Fruit fly (Drosophila melanogaster) whole organism, embryonic: ENCODE measurements around the gene CG42809.

ENCODE experiments used
- Adf1 ChIP-seq: fragments of 200-800 bp; sonication (Bioruptor generic); IDR thresholded peaks from 2 replicates; pipeline ENCODE4 v1.3.6; 2022; ENCODE audit warnings: missing biosample characterization, missing genetic modification characterization
- Asciz ChIP-seq: fragments of 200-800 bp; sonication (Bioruptor generic); optimal IDR thresholded peaks from 2 replicates; lab custom pipeline; 2017; ENCODE audit warnings: missing biosample characterization, mild to moderate bottlenecking, missing genetic modification characterization, missing genetic modification reagents
- B-H2 ChIP-seq: fragments of 200-800 bp; sonication (Bioruptor generic); optimal IDR thresholded peaks from 2 replicates; lab custom pipeline; 2018; ENCODE audit warnings: missing biosample characterization, mild to moderate bottlenecking, missing genetic modification characterization
- Bdp1 ChIP-seq: fragments of 200-800 bp; sonication (Bioruptor generic); optimal IDR thresholded peaks from 3 replicates; lab custom pipeline; 2016; ENCODE audit warnings: missing biosample characterization, missing genetic modification characterization
- CG10321 ChIP-seq: fragments of 200-800 bp; sonication (Bioruptor generic); IDR thresholded peaks from 2 replicates; pipeline ENCODE4 v1.3.6; 2022; ENCODE audit warnings: missing biosample characterization, missing genetic modification characterization
- CG11093 ChIP-seq: fragments of 200-800 bp; sonication (Bioruptor generic); IDR thresholded peaks from 3 replicates; pipeline ENCODE4 v1.3.6; 2022; ENCODE audit warnings: missing biosample characterization, missing genetic modification characterization
- CG11723 ChIP-seq: fragments of 200-800 bp; sonication (Bioruptor generic); optimal IDR thresholded peaks from 2 replicates; lab custom pipeline; 2017; ENCODE audit warnings: missing biosample characterization, mild to moderate bottlenecking, missing genetic modification characterization
- CG12299 ChIP-seq: fragments of 200-800 bp; sonication (Bioruptor generic); optimal IDR thresholded peaks from 2 replicates; lab custom pipeline; 2018; ENCODE audit warnings: missing biosample characterization, mild to moderate bottlenecking, missing genetic modification characterization
- CG12659 ChIP-seq: fragments of 200-800 bp; sonication (Bioruptor generic); optimal IDR thresholded peaks from 3 replicates; lab custom pipeline; 2017; ENCODE audit warnings: mild to moderate bottlenecking, missing biosample characterization, missing genetic modification reagents, missing genetic modification characterization
- CG12942 ChIP-seq: fragments of 200-800 bp; sonication (Bioruptor generic); optimal IDR thresholded peaks from 3 replicates; lab custom pipeline; 2016; ENCODE audit warnings: missing biosample characterization, missing genetic modification characterization
- CG14014 ChIP-seq: fragments of 200-800 bp; sonication (Bioruptor generic); IDR thresholded peaks from 2 replicates; pipeline ENCODE4 v1.3.6; 2022; ENCODE audit warnings: missing biosample characterization, missing genetic modification characterization
- CG1647 ChIP-seq: fragments of 200-800 bp; sonication (Bioruptor generic); optimal IDR thresholded peaks from 3 replicates; lab custom pipeline; 2016; ENCODE audit warnings: missing biosample characterization, missing genetic modification characterization
- CG17186 ChIP-seq: fragments of 200-800 bp; sonication (Bioruptor generic); optimal IDR thresholded peaks from 3 replicates; lab custom pipeline; 2017; ENCODE audit warnings: missing biosample characterization, missing genetic modification reagents, missing genetic modification characterization
- CG17568 ChIP-seq: fragments of 200-800 bp; sonication (Bioruptor generic); optimal IDR thresholded peaks from 2 replicates; lab custom pipeline; 2018; ENCODE audit warnings: missing biosample characterization, mild to moderate bottlenecking, missing genetic modification characterization, moderate library complexity
- CG31224 ChIP-seq: fragments of 200-800 bp; sonication (Bioruptor generic); IDR thresholded peaks from 2 replicates; pipeline ENCODE4 v1.3.6; 2022; ENCODE audit warnings: missing biosample characterization, missing genetic modification characterization
- CG5245 ChIP-seq: fragments of 200-800 bp; sonication (Bioruptor generic); optimal IDR thresholded peaks from 3 replicates; lab custom pipeline; 2016; ENCODE audit warnings: missing biosample characterization, missing genetic modification characterization
- CG6813 ChIP-seq: fragments of 200-800 bp; sonication (Bioruptor generic); optimal IDR thresholded peaks from 2 replicates; lab custom pipeline; 2017; ENCODE audit warnings: missing biosample characterization, missing genetic modification characterization, mild to moderate bottlenecking, moderate library complexity, missing genetic modification reagents
- CG7372 ChIP-seq: fragments of 200-800 bp; sonication (Bioruptor generic); IDR thresholded peaks from 2 replicates; pipeline ENCODE4 v1.3.6; 2022; ENCODE audit warnings: missing biosample characterization, missing genetic modification characterization
- CG8388 ChIP-seq: fragments of 200-800 bp; sonication (Bioruptor generic); optimal IDR thresholded peaks from 2 replicates; lab custom pipeline; 2019; ENCODE audit warnings: missing biosample characterization, mild to moderate bottlenecking, missing genetic modification characterization, moderate library complexity
- CG9609 ChIP-seq: fragments of 200-800 bp; sonication (Bioruptor generic); optimal IDR thresholded peaks from 3 replicates; lab custom pipeline; 2016; ENCODE audit warnings: missing biosample characterization, missing genetic modification characterization
- Dbx ChIP-seq: fragments of 200-800 bp; sonication (Bioruptor generic); IDR thresholded peaks from 3 replicates; pipeline ENCODE4 v1.3.6; 2022; ENCODE audit warnings: missing biosample characterization, missing genetic modification characterization
- Drgx ChIP-seq: fragments of 200-800 bp; sonication (Bioruptor generic); IDR thresholded peaks from 2 replicates; pipeline ENCODE4 v1.3.6; 2022; ENCODE audit warnings: missing biosample characterization, missing genetic modification characterization
- Hr3 ChIP-seq: fragments of 200-800 bp; sonication (Bioruptor generic); optimal IDR thresholded peaks from 3 replicates; lab custom pipeline; 2016; ENCODE audit warnings: missing biosample characterization, missing genetic modification characterization
- Mad ChIP-seq: fragments of 200-800 bp; sonication (Bioruptor generic); optimal IDR thresholded peaks from 2 replicates; lab custom pipeline; 2016; ENCODE audit warnings: missing biosample characterization, missing genetic modification characterization
- PHDP ChIP-seq: fragments of 200-800 bp; sonication (Bioruptor generic); optimal IDR thresholded peaks from 3 replicates; lab custom pipeline; 2018; ENCODE audit warnings: missing biosample characterization, mild to moderate bottlenecking, missing genetic modification characterization, moderate library complexity
- Ravus ChIP-seq: fragments of 200-800 bp; sonication (Bioruptor generic); IDR thresholded peaks from 2 replicates; pipeline ENCODE4 v1.3.6; 2022; ENCODE audit warnings: missing biosample characterization, missing genetic modification characterization
- Scr ChIP-seq: fragments of 200-800 bp; sonication (Bioruptor generic); IDR thresholded peaks from 2 replicates; pipeline ENCODE4 v1.3.6; 2022; ENCODE audit warnings: missing biosample characterization, missing genetic modification characterization; ENCODE audit not compliant: partially characterized antibody
- Sox100B ChIP-seq: fragments of 200-800 bp; sonication (Bioruptor generic); optimal IDR thresholded peaks from 3 replicates; lab custom pipeline; 2018; ENCODE audit warnings: missing biosample characterization, mild to moderate bottlenecking, missing genetic modification characterization
- Sry-δ ChIP-seq: fragments of 200-800 bp; sonication (Bioruptor generic); optimal IDR thresholded peaks from 2 replicates; lab custom pipeline; 2016; ENCODE audit warnings: missing biosample characterization, missing genetic modification characterization
- Tbp ChIP-seq: fragments of >200 bp; optimal IDR thresholded peaks from 2 replicates; lab custom pipeline; 2018; ENCODE audit warnings: missing biosample characterization, missing genetic modification characterization
- Xrp1 ChIP-seq: fragments of 200-800 bp; sonication (Bioruptor generic); IDR thresholded peaks from 2 replicates; pipeline ENCODE4 v1.3.6; 2022; ENCODE audit warnings: missing biosample characterization, missing genetic modification characterization
- ab ChIP-seq: fragments of 200-800 bp; sonication (Bioruptor generic); optimal IDR thresholded peaks from 2 replicates; lab custom pipeline; 2016; ENCODE audit warnings: missing biosample characterization, missing genetic modification characterization
- ac ChIP-seq: fragments of 200-800 bp; sonication (Bioruptor generic); optimal IDR thresholded peaks from 3 replicates; lab custom pipeline; 2017; ENCODE audit warnings: missing biosample characterization, mild to moderate bottlenecking, missing genetic modification characterization
- ash1 ChIP-seq: fragments of 200-800 bp; sonication (Bioruptor generic); optimal IDR thresholded peaks from 2 replicates; lab custom pipeline; 2018; ENCODE audit warnings: missing biosample characterization, mild to moderate bottlenecking, missing genetic modification characterization
- cad ChIP-seq: fragments of >200 bp; optimal IDR thresholded peaks from 2 replicates; lab custom pipeline; 2017; ENCODE audit warnings: missing biosample characterization, missing genetic modification characterization
- exex ChIP-seq: fragments of 200-800 bp; sonication (Bioruptor generic); optimal IDR thresholded peaks from 4 replicates; lab custom pipeline; 2018; ENCODE audit warnings: missing biosample characterization, mild to moderate bottlenecking, missing genetic modification characterization, moderate library complexity
- hkb ChIP-seq, 2 experiments: fragments of 200-800 bp in 1 of 2; fragments of >200 bp in 1 of 2; sonication (Bioruptor generic) in 1 of 2; IDR thresholded peaks in 1 of 2; optimal IDR thresholded peaks in 1 of 2; 2 replicates each; pipeline versions ENCODE4 v1.3.6 to Lab custom; 2017 to 2022; ENCODE audit warnings: missing biosample characterization in 1 of 2, missing genetic modification characterization in 1 of 2
- insv ChIP-seq, 2 experiments: fragments of 200-800 bp; sonication (Bioruptor generic); optimal IDR thresholded peaks; 3 replicates each; lab custom pipeline; 2016 to 2018; ENCODE audit warnings: missing biosample characterization in 2 of 2, missing genetic modification characterization in 2 of 2
- jing ChIP-seq: fragments of 200-800 bp; sonication (Bioruptor generic); optimal IDR thresholded peaks from 2 replicates; lab custom pipeline; 2018; ENCODE audit warnings: missing biosample characterization, mild to moderate bottlenecking, missing genetic modification characterization
- lab ChIP-seq: fragments of 200-800 bp; sonication (Bioruptor generic); optimal IDR thresholded peaks from 3 replicates; lab custom pipeline; 2017; ENCODE audit warnings: missing biosample characterization, missing genetic modification characterization, mild to moderate bottlenecking, moderate library complexity, missing genetic modification reagents
- lilli ChIP-seq: fragments of 200-800 bp; sonication (Bioruptor generic); optimal IDR thresholded peaks from 3 replicates; lab custom pipeline; 2016; ENCODE audit warnings: missing biosample characterization, missing genetic modification characterization
- pfk ChIP-seq: fragments of 200-800 bp; sonication (Bioruptor generic); optimal IDR thresholded peaks from 2 replicates; lab custom pipeline; 2018; ENCODE audit warnings: missing biosample characterization, mild to moderate bottlenecking, missing genetic modification characterization, moderate library complexity
- ranshi ChIP-seq: fragments of 200-800 bp; sonication (Bioruptor generic); IDR thresholded peaks from 2 replicates; pipeline ENCODE4 v1.3.6; 2022; ENCODE audit warnings: missing biosample characterization, missing genetic modification characterization
- sr ChIP-seq: fragments of 200-800 bp; sonication (Bioruptor generic); IDR thresholded peaks from 3 replicates; pipeline ENCODE4 v1.3.6; 2022; ENCODE audit warnings: missing biosample characterization, missing genetic modification characterization
- stc ChIP-seq: fragments of 200-800 bp; sonication (Bioruptor generic); IDR thresholded peaks from 2 replicates; pipeline ENCODE4 v1.3.6; 2022; ENCODE audit warnings: missing biosample characterization, missing genetic modification characterization
- sug ChIP-seq: fragments of 200-800 bp; optimal IDR thresholded peaks from 2 replicates; lab custom pipeline; 2019; ENCODE audit warnings: missing biosample characterization, mild to moderate bottlenecking, missing genetic modification characterization, moderate library complexity
- tgo ChIP-seq: fragments of 200-800 bp; sonication (Bioruptor generic); IDR thresholded peaks from 3 replicates; pipeline ENCODE4 v1.3.6; 2022; ENCODE audit warnings: missing biosample characterization, missing genetic modification characterization
- ttk ChIP-seq: fragments of 200-800 bp; sonication (Bioruptor generic); IDR thresholded peaks from 2 replicates; pipeline ENCODE4 v2.1.2; 2022; ENCODE audit warnings: missing biosample characterization, missing genetic modification characterization
- usp ChIP-seq: fragments of >200 bp; optimal IDR thresholded peaks from 2 replicates; lab custom pipeline; 2017; ENCODE audit warnings: missing biosample characterization, missing genetic modification characterization
- yki ChIP-seq: fragments of >200 bp; optimal IDR thresholded peaks from 3 replicates; lab custom pipeline; 2018

The CG42809 gene

DNA sequence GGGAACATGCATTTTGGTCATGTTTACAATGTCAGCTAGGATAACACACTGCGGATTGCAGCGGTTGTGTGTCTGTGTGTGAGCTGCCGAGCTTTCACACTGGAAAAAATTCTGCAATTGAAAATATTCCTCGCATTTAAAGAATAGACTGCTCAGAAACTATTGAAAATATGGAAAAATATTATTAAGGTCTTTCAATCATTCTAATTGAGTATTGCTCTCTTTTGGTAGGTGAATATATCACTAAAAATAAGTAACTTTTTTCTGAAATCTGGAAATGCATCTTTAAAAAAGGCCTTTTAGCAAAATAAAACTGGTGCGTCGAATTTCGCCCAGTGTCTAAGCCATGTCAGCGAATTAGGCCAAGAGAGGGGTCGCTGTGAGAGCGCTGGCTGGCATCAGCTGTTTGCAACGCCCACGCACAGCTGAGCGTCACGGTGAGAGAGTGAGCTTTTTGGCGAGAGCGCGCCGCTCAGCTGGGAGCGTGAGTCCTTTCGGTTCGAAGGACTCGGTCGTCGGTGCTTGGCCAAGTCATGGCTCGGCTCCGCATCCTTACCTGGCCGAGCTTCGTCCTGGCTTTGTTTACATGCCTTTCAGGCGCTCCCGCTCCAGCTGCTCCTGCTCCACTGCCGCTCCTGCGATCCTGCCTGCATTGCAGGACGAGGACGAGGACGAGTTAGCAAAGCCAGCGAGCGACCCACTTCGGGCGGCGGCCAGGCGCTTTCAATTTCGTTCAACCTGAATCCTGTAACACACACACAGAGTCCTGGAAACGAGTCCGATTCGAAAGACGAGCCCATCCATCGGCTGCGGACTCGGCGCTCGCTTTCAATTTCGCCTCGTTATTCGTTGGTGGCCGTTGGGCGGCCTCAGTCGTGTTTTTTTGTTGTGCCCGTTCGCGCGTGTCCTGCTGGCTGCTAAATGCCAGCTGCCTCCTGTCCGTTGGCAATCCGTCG is 3.9 kb downstream of the CG42809 start, which contains the start of gene CG46308 (continued):
- TF ChIP-seq lab (GFP tag; lab: Kevin White, UChicago) (peak; percentile 66), ash1 (GFP tag; lab: Kevin White, UChicago) (no peak), CG10321 (GFP tag; lab: Robert Waterston, UW) (no peak), usp (GFP tag; lab: Kevin White, UChicago) (no peak), insv (GFP tag; optimal IDR thresholded peaks at IDR 0.05; lab: Kevin White, UChicago) (no peak), CG12942 (no peak), Scr (GFP tag; lab: Robert Waterston, UW) (no peak), CG7372 (GFP tag; lab: Robert Waterston, UW) (no peak), Tbp (no peak), CG11093 (no peak), CG31224 (GFP tag; lab: Robert Waterston, UW) (peak; percentile 9; the same call in 1 of the 2 replicates), cad (GFP tag; lab: Kevin White, UChicago) (no peak), sug (no peak), ab (GFP tag; lab: Kevin White, UChicago) (no peak), exex (tag; lab: Kevin White, UChicago) (no peak), jing (GFP tag; lab: Kevin White, UChicago) (no peak), Hr3 (GFP tag; lab: Kevin White, UChicago) (peak; percentile 11), CG17186 (GFP tag; lab: Kevin White, UChicago) (no peak), pfk (GFP tag; lab: Kevin White, UChicago) (no peak), sr (GFP tag; lab: Robert Waterston, UW) (no peak), CG14014 (GFP tag; lab: Robert Waterston, UW) (no peak), CG9609 (GFP tag; lab: Kevin White, UChicago) (no peak), Sox100B (GFP tag; lab: Kevin White, UChicago) (no peak), yki (lab: Kevin White, UChicago) (no peak), Adf1 (GFP tag; lab: Robert Waterston, UW) (no peak), Bdp1 (GFP tag; lab: Kevin White, UChicago) (no peak), Drgx (no peak), Sry-δ (no peak), CG12299 (no peak), CG8388 (GFP tag; lab: Kevin White, UChicago) (no peak), tgo (GFP tag; lab: Robert Waterston, UW) (no peak), ranshi (GFP tag; lab: Robert Waterston, UW) (no peak), ttk (no peak), stc (GFP tag; lab: Robert Waterston, UW) (no peak), hkb (optimal IDR thresholded peaks at IDR 0.05; lab: Kevin White, UChicago) (no peak), hkb (GFP tag; IDR thresholded peaks at IDR 0.05; lab: Robert Waterston, UW) (no peak), ac (no peak), CG1647 (GFP tag; lab: Kevin White, UChicago) (no peak), PHDP (tag; lab: Kevin White, UChicago) (no peak), CG6813 (no peak), CG12659 (GFP tag; lab: Kevin White, UChicago) (peak; percentile 7), Dbx (GFP tag; lab: Robert Waterston, UW) (no peak), Mad (GFP tag; lab: Kevin White, UChicago) (no peak), B-H2 (no peak), lilli (GFP tag; lab: Kevin White, UChicago) (peak; percentile 39), CG5245 (GFP tag; lab: Kevin White, UChicago) (no peak), Asciz (GFP tag; lab: Kevin White, UChicago) (no peak), CG11723 (GFP tag; lab: Kevin White, UChicago) (no peak), CG17568 (GFP tag; lab: Kevin White, UChicago) (no peak), Ravus (GFP tag; lab: Robert Waterston, UW) (no peak), Xrp1 (GFP tag; lab: Robert Waterston, UW) (no peak)
